Worm (Caenorhabditis elegans) whole organism, L2 larva: ENCODE data around the gene wrm-1.

ENCODE experiments used
- C34F6.9 ChIP-seq: fragments of 150-350 bp; optimal IDR thresholded peaks from 2 replicates; lab custom pipeline; 2014; ENCODE audit warnings: missing biosample characterization, missing genetic modification characterization
- F13H6.1 ChIP-seq: sonication (generic microtip); optimal IDR thresholded peaks from 2 replicates; lab custom pipeline; 2016; ENCODE audit warnings: missing genetic modification characterization, missing compliant biosample characterization
- R02D3.7 ChIP-seq: fragments of 150-350 bp; optimal IDR thresholded peaks from 2 replicates; lab custom pipeline; 2014; ENCODE audit warnings: missing biosample characterization, missing genetic modification characterization
- Y55F3AM.14 ChIP-seq: fragments of 200-800 bp; sonication (Bioruptor generic); optimal IDR thresholded peaks from 2 replicates; lab custom pipeline; 2018; ENCODE audit warnings: mild to moderate bottlenecking, missing genetic modification characterization, missing compliant biosample characterization
- blmp-1 ChIP-seq: sonication (generic microtip); optimal IDR thresholded peaks from 2 replicates; lab custom pipeline; 2017; ENCODE audit warnings: missing genetic modification characterization, mild to moderate bottlenecking, missing compliant biosample characterization, antibody characterized with exemption, moderate library complexity; ENCODE audit not compliant: insufficient read depth
- ceh-16 ChIP-seq: fragments of 150-350 bp; optimal IDR thresholded peaks from 2 replicates; lab custom pipeline; 2014; ENCODE audit warnings: missing biosample characterization, missing genetic modification characterization
- ceh-82 ChIP-seq: fragments of 150-350 bp; optimal IDR thresholded peaks from 2 replicates; lab custom pipeline; 2014; ENCODE audit warnings: missing biosample characterization, missing genetic modification characterization
- crh-2 ChIP-seq: sonication (generic microtip); optimal IDR thresholded peaks from 2 replicates; lab custom pipeline; 2017; ENCODE audit warnings: missing biosample characterization, missing genetic modification characterization
- dmd-4 ChIP-seq: sonication (generic microtip); optimal IDR thresholded peaks from 2 replicates; lab custom pipeline; 2017; ENCODE audit warnings: missing biosample characterization, missing genetic modification characterization
- egl-27 ChIP-seq: sonication (generic microtip); optimal IDR thresholded peaks from 3 replicates; lab custom pipeline; 2017; ENCODE audit warnings: missing biosample characterization, missing genetic modification reagents, missing genetic modification characterization
- elt-1 ChIP-seq: fragments of 150-350 bp; optimal IDR thresholded peaks from 2 replicates; lab custom pipeline; 2014; ENCODE audit warnings: missing biosample characterization, missing genetic modification characterization
- elt-3 ChIP-seq: sonication (generic microtip); optimal IDR thresholded peaks from 2 replicates; lab custom pipeline; 2017; ENCODE audit warnings: missing biosample characterization, missing genetic modification characterization
- fos-1 ChIP-seq: fragments of 150-350 bp; optimal IDR thresholded peaks from 2 replicates; lab custom pipeline; 2014; ENCODE audit warnings: missing biosample characterization, missing genetic modification characterization
- gmeb-1 ChIP-seq: fragments of 150-350 bp; optimal IDR thresholded peaks from 2 replicates; lab custom pipeline; 2014; ENCODE audit warnings: missing biosample characterization, missing genetic modification characterization
- lin-11 ChIP-seq: fragments of 150-350 bp; sonication (generic microtip); optimal IDR thresholded peaks from 2 replicates; lab custom pipeline; 2014; ENCODE audit warnings: missing biosample characterization, missing genetic modification characterization, inconsistent platforms, mixed read lengths
- lin-13 ChIP-seq: fragments of 150-350 bp; optimal IDR thresholded peaks from 2 replicates; lab custom pipeline; 2014; ENCODE audit warnings: missing biosample characterization, missing genetic modification reagents, missing genetic modification characterization
- lsy-2 ChIP-seq, 2 experiments: fragments of 150-350 bp in 1 of 2; sonication (generic microtip) in 1 of 2; optimal IDR thresholded peaks; 2 replicates each; lab custom pipeline; 2014 to 2017; ENCODE audit warnings: missing biosample characterization in 2 of 2, missing genetic modification characterization in 2 of 2
- mab-5 ChIP-seq: fragments of 150-350 bp; optimal IDR thresholded peaks from 2 replicates; lab custom pipeline; 2014; ENCODE audit warnings: missing biosample characterization, missing genetic modification characterization
- mbf-1 ChIP-seq: sonication (generic microtip); optimal IDR thresholded peaks from 2 replicates; lab custom pipeline; 2017; ENCODE audit warnings: missing biosample characterization, missing genetic modification characterization
- mdl-1 ChIP-seq, 2 experiments: fragments of 150-350 bp in 1 of 2; sonication (generic microtip) in 1 of 2; optimal IDR thresholded peaks; 2 replicates each; lab custom pipeline; 2017; ENCODE audit warnings: missing biosample characterization in 2 of 2, missing genetic modification characterization in 2 of 2
- nhr-10 ChIP-seq: sonication (generic microtip); optimal IDR thresholded peaks from 2 replicates; lab custom pipeline; 2017; ENCODE audit warnings: missing biosample characterization, missing genetic modification characterization
- nhr-129 ChIP-seq: fragments of 150-350 bp; optimal IDR thresholded peaks from 2 replicates; lab custom pipeline; 2014; ENCODE audit warnings: missing biosample characterization, missing genetic modification characterization
- nhr-21 ChIP-seq: fragments of 150-350 bp; optimal IDR thresholded peaks from 2 replicates; lab custom pipeline; 2014; ENCODE audit warnings: missing biosample characterization, missing genetic modification characterization
- nhr-23 ChIP-seq: fragments of 150-350 bp; optimal IDR thresholded peaks from 2 replicates; lab custom pipeline; 2014; ENCODE audit warnings: missing biosample characterization, missing genetic modification reagents, missing genetic modification characterization
- nhr-237 ChIP-seq: fragments of 150-350 bp; optimal IDR thresholded peaks from 2 replicates; lab custom pipeline; 2014; ENCODE audit warnings: missing biosample characterization, missing genetic modification characterization
- nhr-6 ChIP-seq: fragments of 150-350 bp; optimal IDR thresholded peaks from 2 replicates; lab custom pipeline; 2014; ENCODE audit warnings: missing biosample characterization, missing genetic modification characterization
- peb-1 ChIP-seq: fragments of 150-350 bp; optimal IDR thresholded peaks from 2 replicates; lab custom pipeline; 2014; ENCODE audit warnings: missing biosample characterization, missing genetic modification characterization
- sem-4 ChIP-seq: fragments of 150-350 bp; optimal IDR thresholded peaks from 2 replicates; lab custom pipeline; 2014; ENCODE audit warnings: missing biosample characterization, missing genetic modification reagents, missing genetic modification characterization
- sma-3 ChIP-seq: sonication (generic microtip); optimal IDR thresholded peaks from 2 replicates; lab custom pipeline; 2016; ENCODE audit warnings: missing genetic modification reagents, missing genetic modification characterization, missing compliant biosample characterization
- sma-9 ChIP-seq, 2 experiments: fragments of 150-350 bp in 1 of 2; sonication (generic microtip) in 1 of 2; optimal IDR thresholded peaks; 2 replicates each; lab custom pipeline; 2014 to 2016; ENCODE audit warnings: missing genetic modification characterization in 2 of 2, mild to moderate bottlenecking in 1 of 2, missing biosample characterization in 1 of 2, missing compliant biosample characterization in 1 of 2, missing genetic modification reagents in 1 of 2, moderate library complexity in 1 of 2
- snpc-4 ChIP-seq: fragments of 150-350 bp; optimal IDR thresholded peaks from 2 replicates; lab custom pipeline; 2014; ENCODE audit warnings: missing biosample characterization, missing genetic modification characterization
- ztf-1 ChIP-seq: fragments of 200-800 bp; sonication (Bioruptor generic); conservative IDR thresholded peaks from 2 replicates; pipeline ENCODE4 v1.3.6; 2022; ENCODE audit warnings: missing genetic modification characterization, missing compliant biosample characterization
- ztf-11 ChIP-seq: sonication (generic microtip); optimal IDR thresholded peaks from 2 replicates; lab custom pipeline; 2017; ENCODE audit warnings: missing biosample characterization, missing genetic modification characterization
- ztf-4 ChIP-seq: fragments of 150-350 bp; optimal IDR thresholded peaks from 2 replicates; lab custom pipeline; 2014; ENCODE audit warnings: missing biosample characterization, missing genetic modification characterization

The wrm-1 gene

DNA sequence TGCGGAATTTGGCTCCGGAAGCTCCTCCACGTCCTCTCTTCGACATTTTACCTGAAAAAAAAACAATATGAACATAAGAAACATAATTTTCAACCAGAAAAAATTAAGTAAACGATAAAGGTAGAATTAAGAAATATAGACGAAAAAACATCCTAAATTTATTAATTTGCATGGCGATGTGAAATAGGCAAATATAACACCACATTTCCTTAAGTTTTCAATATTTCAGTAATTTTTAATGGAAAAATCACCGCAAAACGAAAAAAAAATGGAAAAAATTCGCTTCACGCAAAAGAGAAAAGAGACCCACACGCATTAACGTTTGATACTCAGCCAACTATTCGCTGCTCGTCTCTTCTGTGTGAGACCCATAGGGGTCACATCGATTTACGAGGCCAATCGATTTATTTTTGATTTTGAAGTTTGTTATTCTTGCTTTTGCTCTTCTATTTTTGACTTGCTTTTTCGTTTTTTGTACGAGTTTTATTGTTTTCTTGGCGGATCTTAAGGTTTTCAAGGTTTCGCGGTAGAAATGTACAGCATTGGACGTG is 16.5 kb upstream of the wrm-1 start, which contains the start of gene rpl-23 (continued):
- TF ChIP-seq lin-13 (peak; percentile 96), egl-27 (peak; percentile 76), sma-3 (GFP tag; lab: Kevin White, UChicago) (peak; percentile 88), nhr-21 (tag; lab: Kevin White, UChicago) (peak; percentile 89), nhr-6 (tag; lab: Kevin White, UChicago) (peak; percentile 92), F13H6.1 (tag; lab: Kevin White, UChicago) (peak; percentile 78), elt-1 (no peak), C34F6.9 (peak; percentile 97), ztf-1 (no peak), sem-4 (tag; lab: Kevin White, UChicago) (peak; percentile 84), sma-9 (GFP tag; optimal IDR thresholded peaks at IDR 0.05; lab: Kevin White, UChicago) (peak; percentile 90), sma-9 (tag; optimal IDR thresholded peaks at IDR 0.05; lab: Kevin White, UChicago) (no peak), nhr-23 (tag; lab: Kevin White, UChicago) (no peak), lin-11 (tag; lab: Kevin White, UChicago) (peak; percentile 92), lsy-2 (tag; optimal IDR thresholded peaks at IDR 0.05; lab: Kevin White, UChicago) (peak; percentile 85 to 96), nhr-129 (tag; lab: Kevin White, UChicago) (peak; percentile 98)

- no peak for TF ChIP-seq sma-3 (GFP tag; lab: Kevin White, UChicago)
- TF ChIP-seq nhr-6 (tag; lab: Kevin White, UChicago) = no peak
- no peak for TF ChIP-seq nhr-10 (tag; lab: Kevin White, UChicago)
- TF ChIP-seq crh-2 (tag; lab: Kevin White, UChicago) = no peak
Observed at ce11 chrIII:5707546-5707945, 15.1 kb upstream of the wrm-1 start.

- TF ChIP-seq dmd-4 (no peak), F13H6.1 (tag; lab: Kevin White, UChicago) (no peak), sem-4 (tag; lab: Kevin White, UChicago) (no peak), elt-3 (tag; lab: Kevin White, UChicago) (no peak), blmp-1 (no peak), ztf-4 (tag; lab: Kevin White, UChicago) (no peak), nhr-129 (tag; lab: Kevin White, UChicago) (peak; percentile 50), ceh-16 (tag; lab: Kevin White, UChicago) (no peak)
- TF ChIP-seq, all 48 proteins: peak for 1
Observed at ce11 chrIII:5708024-5708423, 14.6 kb upstream of the wrm-1 start.

DNA sequence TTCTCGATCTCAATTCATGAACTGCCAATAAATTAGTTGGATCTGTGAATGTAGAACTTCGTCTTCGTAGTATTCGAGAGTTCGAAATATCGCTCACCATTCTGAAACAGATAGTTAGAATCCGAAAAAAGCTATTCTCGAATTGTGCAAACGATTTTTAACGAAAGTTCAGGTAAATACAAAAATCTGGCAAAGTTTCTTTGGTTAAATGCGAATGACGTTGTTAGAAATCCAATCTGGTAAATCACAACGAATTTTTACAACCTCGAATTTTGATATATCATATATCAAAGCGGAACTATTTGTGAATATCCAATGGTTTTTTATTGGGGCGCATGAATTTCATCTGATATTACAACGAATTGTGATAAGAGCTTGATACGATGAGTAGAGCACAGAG is 13.4 kb upstream of the wrm-1 start, which contains the start of gene hpo-28:
Gene hpo-28, minus strand, starts transcription at position 101 of the 400 bp plus-strand sequence.
- TF ChIP-seq sma-9 (GFP tag; optimal IDR thresholded peaks at IDR 0.05; lab: Kevin White, UChicago) (no peak), sma-9 (tag; optimal IDR thresholded peaks at IDR 0.05; lab: Kevin White, UChicago) (no peak), mdl-1 (tag; optimal IDR thresholded peaks at IDR 0.05; lab: Kevin White, UChicago) (no peak), ztf-1 (no peak), dmd-4 (no peak), R02D3.7 (tag; lab: Kevin White, UChicago) (no peak), blmp-1 (no peak), mbf-1 (tag; lab: Kevin White, UChicago) (no peak)
- TF ChIP-seq, all 48 proteins: peak for 0

- TF ChIP-seq mab-5 (no peak), ztf-1 (no peak), ztf-11 (tag; lab: Kevin White, UChicago) (no peak), mbf-1 (tag; lab: Kevin White, UChicago) (no peak), Y55F3AM.14 (GFP tag; lab: Kevin White, UChicago) (no peak)
Observed at ce11 chrIII:5710045-5710444, 12.6 kb upstream of the wrm-1 start, which contains the start of gene B0336.12. Gene B0336.12, minus strand, starts transcription at chrIII:5710145.

- TF ChIP-seq gmeb-1 (tag; lab: Kevin White, UChicago) = peak; percentile 10
- peak in 1 of 2 experiments; percentile 81 for TF ChIP-seq lsy-2 (tag; optimal IDR thresholded peaks at IDR 0.05; lab: Kevin White, UChicago)
- peak; percentile 5 for TF ChIP-seq lin-13
- TF ChIP-seq sma-3 (GFP tag; lab: Kevin White, UChicago) = peak; percentile 29
- TF ChIP-seq crh-2 (tag; lab: Kevin White, UChicago) = no peak
- no peak for TF ChIP-seq ceh-82 (tag; lab: Kevin White, UChicago)
- no peak for TF ChIP-seq snpc-4
- peak; percentile 7 for TF ChIP-seq blmp-1
- TF ChIP-seq sma-9 (GFP tag; optimal IDR thresholded peaks at IDR 0.05; lab: Kevin White, UChicago) = peak; percentile 43
- TF ChIP-seq sma-9 (tag; optimal IDR thresholded peaks at IDR 0.05; lab: Kevin White, UChicago) = no peak
- TF ChIP-seq peb-1 (tag; lab: Kevin White, UChicago) = no peak
- TF ChIP-seq nhr-237 (tag; lab: Kevin White, UChicago) = no peak
- no peak for TF ChIP-seq egl-27
- TF ChIP-seq nhr-129 (tag; lab: Kevin White, UChicago) = peak; percentile 26
- peak; percentile 83 for TF ChIP-seq nhr-21 (tag; lab: Kevin White, UChicago)
- peak; percentile 36 for TF ChIP-seq fos-1 (tag; lab: Kevin White, UChicago)
- TF ChIP-seq, all 48 proteins: peak for 9
Observed at ce11 chrIII:5710676-5711075, 12.0 kb upstream of the wrm-1 start.
